Worm (Caenorhabditis elegans) whole organism, L3 larva: ENCODE data around the gene ceh-37.

ENCODE experiments used
- R02D3.7 ChIP-seq: fragments of 150-350 bp; optimal IDR thresholded peaks from 2 replicates; lab custom pipeline; 2014; ENCODE audit warnings: missing biosample characterization, missing genetic modification characterization
- aly-2 ChIP-seq: fragments of 150-350 bp; optimal IDR thresholded peaks from 2 replicates; lab custom pipeline; 2014; ENCODE audit warnings: missing biosample characterization, missing genetic modification characterization
- ama-1 ChIP-seq: fragments of 150-350 bp; optimal IDR thresholded peaks from 2 replicates; lab custom pipeline; 2018
- ceh-16 ChIP-seq: sonication (generic microtip); optimal IDR thresholded peaks from 2 replicates; lab custom pipeline; 2017; ENCODE audit warnings: missing biosample characterization, missing genetic modification characterization
- ceh-28 ChIP-seq: fragments of 150-350 bp; optimal IDR thresholded peaks from 2 replicates; lab custom pipeline; 2014; ENCODE audit warnings: missing biosample characterization, missing genetic modification reagents, missing genetic modification characterization
- ceh-82 ChIP-seq: fragments of 150-350 bp; optimal IDR thresholded peaks from 2 replicates; lab custom pipeline; 2014; ENCODE audit warnings: missing biosample characterization, missing genetic modification characterization
- ceh-9 ChIP-seq: sonication (generic microtip); optimal IDR thresholded peaks from 2 replicates; lab custom pipeline; 2018; ENCODE audit warnings: missing biosample characterization, missing genetic modification characterization
- daf-12 ChIP-seq: fragments of 150-350 bp; optimal IDR thresholded peaks from 2 replicates; lab custom pipeline; 2014; ENCODE audit warnings: missing biosample characterization, missing genetic modification reagents, missing genetic modification characterization
- egl-27 ChIP-seq: sonication (generic microtip); optimal IDR thresholded peaks from 4 replicates; lab custom pipeline; 2017; ENCODE audit warnings: missing biosample characterization, missing genetic modification reagents, missing genetic modification characterization
- egl-5 ChIP-seq: fragments of 150-350 bp; optimal IDR thresholded peaks from 2 replicates; lab custom pipeline; 2017; ENCODE audit warnings: missing biosample characterization, missing genetic modification reagents, missing genetic modification characterization, inconsistent platforms
- elt-1 ChIP-seq: fragments of 150-350 bp; optimal IDR thresholded peaks from 2 replicates; lab custom pipeline; 2014; ENCODE audit warnings: missing biosample characterization, missing genetic modification characterization
- elt-2 ChIP-seq: sonication (generic microtip); optimal IDR thresholded peaks from 2 replicates; lab custom pipeline; 2016; ENCODE audit warnings: missing genetic modification reagents, mild to moderate bottlenecking, missing genetic modification characterization, missing compliant biosample characterization
- elt-3 ChIP-seq, 3 experiments: fragments of 150-350 bp in 1 of 3; sonication (generic microtip) in 2 of 3; optimal IDR thresholded peaks; 2 replicates in 2 of 3; 4 replicates in 1 of 3; lab custom pipeline; 2014 to 2017; ENCODE audit warnings: missing biosample characterization in 3 of 3, missing genetic modification characterization in 3 of 3
- fkh-10 ChIP-seq: sonication (generic microtip); optimal IDR thresholded peaks from 2 replicates; lab custom pipeline; 2017; ENCODE audit warnings: missing biosample characterization, missing genetic modification reagents, missing genetic modification characterization
- fkh-2 ChIP-seq: fragments of 150-350 bp; optimal IDR thresholded peaks from 2 replicates; lab custom pipeline; 2014; ENCODE audit warnings: missing biosample characterization, missing genetic modification reagents, missing genetic modification characterization
- fos-1 ChIP-seq: fragments of 150-350 bp; optimal IDR thresholded peaks from 2 replicates; lab custom pipeline; 2014; ENCODE audit warnings: missing biosample characterization, missing genetic modification characterization
- hmg-11 ChIP-seq: sonication (generic microtip); optimal IDR thresholded peaks from 2 replicates; lab custom pipeline; 2016; ENCODE audit warnings: missing genetic modification characterization, missing compliant biosample characterization
- jun-1 ChIP-seq: fragments of 150-350 bp; optimal IDR thresholded peaks from 2 replicates; lab custom pipeline; 2014; ENCODE audit warnings: missing biosample characterization, missing genetic modification reagents, missing genetic modification characterization
- lin-15B ChIP-seq: fragments of 150-350 bp; optimal IDR thresholded peaks from 2 replicates; lab custom pipeline; 2014; ENCODE audit warnings: missing biosample characterization, missing genetic modification characterization
- lin-39 ChIP-seq: fragments of 150-350 bp; optimal IDR thresholded peaks from 2 replicates; lab custom pipeline; 2018; ENCODE audit warnings: missing biosample characterization, missing genetic modification reagents, missing genetic modification characterization
- lsy-12 ChIP-seq: sonication (generic microtip); optimal IDR thresholded peaks from 2 replicates; lab custom pipeline; 2016; ENCODE audit warnings: mild to moderate bottlenecking, missing genetic modification characterization, missing compliant biosample characterization
- mdl-1 ChIP-seq: fragments of 150-350 bp; optimal IDR thresholded peaks from 2 replicates; lab custom pipeline; 2014; ENCODE audit warnings: missing biosample characterization, missing genetic modification characterization
- mml-1 ChIP-seq: fragments of 150-350 bp; sonication (generic microtip); optimal IDR thresholded peaks from 3 replicates; lab custom pipeline; 2014; ENCODE audit warnings: missing biosample characterization, missing genetic modification characterization
- nfya-1 ChIP-seq: sonication (generic microtip); optimal IDR thresholded peaks from 2 replicates; lab custom pipeline; 2017; ENCODE audit warnings: missing genetic modification characterization, mild to moderate bottlenecking, missing compliant biosample characterization, antibody characterized with exemption, moderate library complexity; ENCODE audit not compliant: insufficient read depth
- nhr-11 ChIP-seq: fragments of 150-350 bp; optimal IDR thresholded peaks from 2 replicates; lab custom pipeline; 2014; ENCODE audit warnings: missing biosample characterization, missing genetic modification characterization
- nhr-12 ChIP-seq: fragments of 150-350 bp; optimal IDR thresholded peaks from 2 replicates; lab custom pipeline; 2014; ENCODE audit warnings: missing biosample characterization, missing genetic modification characterization
- nhr-23 ChIP-seq: fragments of 150-350 bp; optimal IDR thresholded peaks from 2 replicates; lab custom pipeline; 2014; ENCODE audit warnings: missing biosample characterization, missing genetic modification reagents, missing genetic modification characterization
- nhr-25 ChIP-seq: sonication (generic microtip); optimal IDR thresholded peaks from 2 replicates; lab custom pipeline; 2017; ENCODE audit warnings: missing biosample characterization, missing genetic modification characterization
- nhr-28 ChIP-seq: fragments of 150-350 bp; optimal IDR thresholded peaks from 2 replicates; lab custom pipeline; 2014; ENCODE audit warnings: missing biosample characterization, missing genetic modification characterization
- nhr-43 ChIP-seq: sonication (generic microtip); optimal IDR thresholded peaks from 2 replicates; lab custom pipeline; 2016; ENCODE audit warnings: mild to moderate bottlenecking, missing genetic modification characterization, missing compliant biosample characterization; ENCODE audit not compliant: poor library complexity, severe bottlenecking
- nhr-76 ChIP-seq: fragments of 150-350 bp; sonication (generic microtip); optimal IDR thresholded peaks from 5 replicates; lab custom pipeline; 2014; ENCODE audit warnings: missing biosample characterization, missing genetic modification characterization
- nhr-77 ChIP-seq: fragments of 150-350 bp; optimal IDR thresholded peaks from 2 replicates; lab custom pipeline; 2014; ENCODE audit warnings: missing biosample characterization, missing genetic modification characterization
- pha-4 ChIP-seq: fragments of 150-350 bp; optimal IDR thresholded peaks from 2 replicates; lab custom pipeline; 2014; ENCODE audit warnings: missing biosample characterization, missing genetic modification reagents, missing genetic modification characterization
- pqm-1 ChIP-seq: fragments of 150-350 bp; optimal IDR thresholded peaks from 2 replicates; lab custom pipeline; 2017; ENCODE audit warnings: missing biosample characterization, missing genetic modification characterization, inconsistent platforms
- sea-2 ChIP-seq: fragments of 150-350 bp; sonication (generic microtip); optimal IDR thresholded peaks from 4 replicates; lab custom pipeline; 2014; ENCODE audit warnings: missing biosample characterization, missing genetic modification reagents, missing genetic modification characterization
- skn-1 ChIP-seq: fragments of 150-350 bp; optimal IDR thresholded peaks from 2 replicates; lab custom pipeline; 2014; ENCODE audit warnings: missing biosample characterization, missing genetic modification characterization
- snpc-4 ChIP-seq: fragments of 150-350 bp; optimal IDR thresholded peaks from 2 replicates; lab custom pipeline; 2014; ENCODE audit warnings: missing biosample characterization, missing genetic modification characterization
- tbx-2 ChIP-seq: sonication (generic microtip); optimal IDR thresholded peaks from 2 replicates; lab custom pipeline; 2016; ENCODE audit warnings: mild to moderate bottlenecking, missing genetic modification characterization, missing compliant biosample characterization
- unc-39 ChIP-seq: sonication (generic microtip); optimal IDR thresholded peaks from 4 replicates; lab custom pipeline; 2017; ENCODE audit warnings: missing biosample characterization, missing genetic modification characterization
- unc-62 ChIP-seq: fragments of 150-350 bp; sonication (generic microtip); optimal IDR thresholded peaks from 4 replicates; lab custom pipeline; 2014; ENCODE audit warnings: missing biosample characterization, missing genetic modification reagents, missing genetic modification characterization
- zag-1 ChIP-seq: fragments of 150-350 bp; optimal IDR thresholded peaks from 2 replicates; lab custom pipeline; 2014; ENCODE audit warnings: missing biosample characterization, missing genetic modification characterization
- ztf-11 ChIP-seq: fragments of 150-350 bp; optimal IDR thresholded peaks from 2 replicates; lab custom pipeline; 2014; ENCODE audit warnings: missing biosample characterization, missing genetic modification characterization
- ztf-4 ChIP-seq: fragments of 150-350 bp; optimal IDR thresholded peaks from 2 replicates; lab custom pipeline; 2014; ENCODE audit warnings: missing biosample characterization, missing genetic modification characterization

The ceh-37 gene

ce11 chrX:14173850-14174249, 34.0 kb downstream of the ceh-37 start, which contains the start of gene idhb-1 (continued):
- TF ChIP-seq nhr-28 (tag; lab: Kevin White, UChicago) (no peak), nhr-11 (tag; lab: Kevin White, UChicago) (no peak), lin-39 (tag; lab: Kevin White, UChicago) (peak; percentile 85), tbx-2 (peak; percentile 21), ztf-11 (no peak), mml-1 (tag; lab: Kevin White, UChicago) (no peak), lsy-12 (no peak), pqm-1 (peak; percentile 9), elt-1 (tag; lab: Kevin White, UChicago) (no peak), nhr-12 (no peak), mdl-1 (tag; lab: Kevin White, UChicago) (no peak), nhr-25 (tag; lab: Kevin White, UChicago) (peak; percentile 78), ceh-9 (tag; lab: Kevin White, UChicago) (no peak), hmg-11 (tag; lab: Kevin White, UChicago) (peak; percentile 53)

ce11 chrX:14169569-14170031, 38.2 kb downstream of the ceh-37 start, which contains the start of gene sym-4:
TSS of gene sym-4 (minus strand) at chrX:14169619.
- TF ChIP-seq nhr-25 (tag; lab: Kevin White, UChicago) (peak; percentile 97), fkh-10 (peak; percentile 61), zag-1 (no peak), nhr-77 (tag; lab: Kevin White, UChicago) (peak; percentile 41), fos-1 (tag; lab: Kevin White, UChicago) (peak; percentile 63), ama-1 (lab: Kevin White, UChicago) (peak; percentile 69), egl-27 (tag; lab: Kevin White, UChicago) (peak; percentile 50), ceh-16 (no peak), nhr-43 (tag; lab: Kevin White, UChicago) (peak; percentile 94), skn-1 (tag; lab: Kevin White, UChicago) (peak; percentile 42), ceh-82 (peak; percentile 44), daf-12 (no peak), lin-39 (tag; lab: Kevin White, UChicago) (peak; percentile 90), ceh-28 (tag; lab: Kevin White, UChicago) (peak; percentile 88), nfya-1 (tag; lab: Kevin White, UChicago) (peak; percentile 91), tbx-2 (peak; percentile 68), nhr-12 (no peak), jun-1 (tag; lab: Kevin White, UChicago) (peak; percentile 90), mdl-1 (tag; lab: Kevin White, UChicago) (peak; percentile 67), egl-5 (peak; percentile 61), R02D3.7 (tag; lab: Kevin White, UChicago) (peak; percentile 69), pqm-1 (peak; percentile 96), aly-2 (tag; lab: Kevin White, UChicago) (no peak), unc-62 (GFP tag; lab: Kevin White, UChicago) (peak; percentile 58), elt-3 (tag; optimal IDR thresholded peaks at IDR 0.05; lab: Kevin White, UChicago) (peak in 2 of 3 experiments; percentile 47 to 85), hmg-11 (tag; lab: Kevin White, UChicago) (peak; percentile 96), elt-2 (peak; percentile 90), fkh-2 (tag; lab: Kevin White, UChicago) (no peak), ceh-9 (tag; lab: Kevin White, UChicago) (no peak), snpc-4 (tag; lab: Kevin White, UChicago) (peak; percentile 90), sea-2 (no peak), nhr-76 (tag; lab: Kevin White, UChicago) (peak; percentile 64), ztf-4 (tag; lab: Kevin White, UChicago) (peak; percentile 29), lin-15B (tag; lab: Kevin White, UChicago) (peak; percentile 94), nhr-11 (tag; lab: Kevin White, UChicago) (peak; percentile 63), pha-4 (tag; lab: Kevin White, UChicago) (peak; percentile 95), ztf-11 (no peak), nhr-23 (peak; percentile 93), lsy-12 (peak; percentile 80), unc-39 (tag; lab: Kevin White, UChicago) (no peak), nhr-28 (tag; lab: Kevin White, UChicago) (no peak), elt-1 (tag; lab: Kevin White, UChicago) (peak; percentile 27)
